Comparison of ENCODE assay signal across 5 worm cellular contexts in genomic region chrV:8243201-8243600, ce11.
TF ChIP-seq lines count a peak whose summit lies in the region.

No protein-coding gene starts in this region.

TF ChIP-seq in whole organism, L1 larva, 84 proteins besides CTCF, POLR2A, EP300 and RAD21:
- TF ChIP-seq mdl-1 (tag; optimal IDR thresholded peaks at IDR 0.05; lab: Kevin White, UChicago) (no peak), elt-2 (tag; optimal IDR thresholded peaks at IDR 0.05; lab: Kevin White, UChicago) (peak; percentile 45), fos-1 (tag; optimal IDR thresholded peaks at IDR 0.05; lab: Kevin White, UChicago) (no peak), lin-14 (GFP tag; optimal IDR thresholded peaks at IDR 0.05; lab: Kevin White, UChicago) (no peak), nhr-90 (tag; optimal IDR thresholded peaks at IDR 0.05; lab: Kevin White, UChicago; ENCODE audit: poor library complexity) (no peak), efl-3 (GFP tag; optimal IDR thresholded peaks at IDR 0.05; lab: Kevin White, UChicago) (no peak)

TF ChIP-seq in whole organism, L2 larva, 48 proteins besides CTCF, POLR2A, EP300 and RAD21:
- TF ChIP-seq crh-2 (tag; optimal IDR thresholded peaks at IDR 0.05; lab: Kevin White, UChicago) (no peak), fos-1 (tag; optimal IDR thresholded peaks at IDR 0.05; lab: Kevin White, UChicago) (peak; percentile 73)

TF ChIP-seq in whole organism, L3 larva, 47 proteins besides CTCF, POLR2A, EP300 and RAD21:
- peak; percentile 38 for TF ChIP-seq pqm-1 (tag; optimal IDR thresholded peaks at IDR 0.05; lab: Kevin White, UChicago)
- TF ChIP-seq snpc-4 (tag; optimal IDR thresholded peaks at IDR 0.05; lab: Kevin White, UChicago): no peak
- no peak for TF ChIP-seq tbx-2 (tag; optimal IDR thresholded peaks at IDR 0.05; lab: Kevin White, UChicago)
- TF ChIP-seq elt-2 (tag; optimal IDR thresholded peaks at IDR 0.05; lab: Kevin White, UChicago): peak; percentile 63
- no peak for TF ChIP-seq ztf-4 (tag; optimal IDR thresholded peaks at IDR 0.05; lab: Kevin White, UChicago)
TF ChIP-seq in whole organism, L3 larva: peak in this region for 2.

TF ChIP-seq in whole organism, L4 larva, 104 proteins besides CTCF, POLR2A, EP300 and RAD21:
- peak; percentile 29 for TF ChIP-seq aha-1 (tag; lab: Kevin White, UChicago)
- TF ChIP-seq unc-62 (GFP tag; optimal IDR thresholded peaks at IDR 0.05 in 1 of 2; lab: Kevin White, UChicago): peak in 1 of 2 experiments; percentile 64
- TF ChIP-seq unc-62 (tag; optimal IDR thresholded peaks at IDR 0.05; lab: Kevin White, UChicago): no peak
- no peak for TF ChIP-seq lim-7 (GFP tag; IDR thresholded peaks at IDR 0.05; lab: Robert Waterston, UW)
- no peak for TF ChIP-seq daf-16 (GFP tag; optimal IDR thresholded peaks at IDR 0.05; lab: Kevin White, UChicago)
- peak; percentile 26 for TF ChIP-seq daf-16 (tag; optimal IDR thresholded peaks at IDR 0.05; lab: Kevin White, UChicago)
- no peak for TF ChIP-seq mep-1 (tag; optimal IDR thresholded peaks at IDR 0.05; lab: Kevin White, UChicago)
- peak; percentile 50 for TF ChIP-seq pqm-1 (tag; optimal IDR thresholded peaks at IDR 0.05; lab: Kevin White, UChicago)
- peak; percentile 48 for TF ChIP-seq nhr-28 (tag; optimal IDR thresholded peaks at IDR 0.05; lab: Kevin White, UChicago)

TF ChIP-seq in whole organism, young adult, 124 proteins besides CTCF, POLR2A, EP300 and RAD21:
- TF ChIP-seq ama-1 (optimal IDR thresholded peaks at IDR 0.05; lab: Kevin White, UChicago) (no peak), ama-1 (GFP tag; optimal IDR thresholded peaks at IDR 0.05; lab: Kevin White, UChicago) (no peak), nhr-80 (tag; optimal IDR thresholded peaks at IDR 0.05; lab: Kevin White, UChicago) (peak; percentile 42), ztf-28 (GFP tag; IDR thresholded peaks at IDR 0.05; lab: Robert Waterston, UW) (no peak)
